Worm (Caenorhabditis elegans): ENCODE results near the gene med-2.

DNA sequence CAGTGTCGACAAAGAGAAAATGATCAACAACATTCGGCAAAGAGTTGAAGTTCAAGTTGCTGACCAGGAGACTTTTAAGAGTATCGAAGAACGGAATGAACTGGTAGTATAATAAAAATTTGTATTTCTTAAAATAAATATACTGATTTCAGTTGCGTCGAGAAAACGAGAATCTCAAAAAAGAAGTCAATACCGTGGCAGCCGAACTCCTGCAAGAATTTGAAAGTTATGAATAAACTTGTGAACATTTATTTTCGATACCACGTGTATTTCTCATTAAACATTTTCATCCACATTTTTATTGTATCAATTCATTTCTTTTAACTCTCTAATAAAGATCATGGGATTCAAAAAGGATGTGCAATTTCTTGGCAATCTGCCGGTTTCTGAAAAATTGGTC, 14.3 kb upstream of the med-2 start, which contains the start of gene K04C2.8:
- no peak for TF ChIP-seq F13C5.2 (tag; optimal IDR thresholded peaks at IDR 0.05)
- TF ChIP-seq sea-1 (GFP tag; conservative IDR thresholded peaks at IDR 0.05): no peak
- no peak for TF ChIP-seq hnd-1 (tag; optimal IDR thresholded peaks at IDR 0.05)
- no peak for TF ChIP-seq ama-1 (optimal IDR thresholded peaks at IDR 0.05)
- TF ChIP-seq flt-1 (GFP tag; IDR thresholded peaks at IDR 0.05): no peak

Measured in whole organism, early embryonic.